Fruit fly (Drosophila melanogaster) whole organism, embryonic: ENCODE measurements around the gene CG46304.

ENCODE experiments used
- Atf6 ChIP-seq: fragments of 200-800 bp; sonication (Bioruptor generic); IDR thresholded peaks from 2 replicates; pipeline ENCODE4 v1.3.6; 2022; ENCODE audit warnings: missing biosample characterization, missing genetic modification characterization
- CG10267 ChIP-seq: fragments of 200-800 bp; sonication (Bioruptor generic); optimal IDR thresholded peaks from 2 replicates; lab custom pipeline; 2018; ENCODE audit warnings: missing biosample characterization, mild to moderate bottlenecking, missing genetic modification characterization, moderate library complexity
- CG12071 ChIP-seq: fragments of 200-800 bp; sonication (Bioruptor generic); optimal IDR thresholded peaks from 3 replicates; lab custom pipeline; 2018; ENCODE audit warnings: missing biosample characterization, mild to moderate bottlenecking, missing genetic modification characterization
- CG12391 ChIP-seq: fragments of 200-800 bp; sonication (Bioruptor generic); optimal IDR thresholded peaks from 3 replicates; lab custom pipeline; 2018; ENCODE audit warnings: missing biosample characterization, mild to moderate bottlenecking, missing genetic modification characterization, moderate library complexity
- CG14965 ChIP-seq: fragments of 200-800 bp; sonication (Bioruptor generic); optimal IDR thresholded peaks from 2 replicates; lab custom pipeline; 2016; ENCODE audit warnings: missing biosample characterization, missing genetic modification characterization, borderline replicate concordance
- CG1529 ChIP-seq: fragments of 200-800 bp; sonication (Bioruptor generic); optimal IDR thresholded peaks from 3 replicates; lab custom pipeline; 2018; ENCODE audit warnings: missing biosample characterization, missing genetic modification characterization
- CG15514 ChIP-seq: fragments of 200-800 bp; sonication (Bioruptor generic); optimal IDR thresholded peaks from 3 replicates; lab custom pipeline; 2017; ENCODE audit warnings: missing biosample characterization, missing genetic modification characterization, mild to moderate bottlenecking, moderate library complexity, missing genetic modification reagents
- CG31224 ChIP-seq: fragments of 200-800 bp; sonication (Bioruptor generic); IDR thresholded peaks from 2 replicates; pipeline ENCODE4 v1.3.6; 2022; ENCODE audit warnings: missing biosample characterization, missing genetic modification characterization
- CG3407 ChIP-seq: fragments of 200-800 bp; sonication (Bioruptor generic); optimal IDR thresholded peaks from 2 replicates; lab custom pipeline; 2018; ENCODE audit warnings: missing biosample characterization, mild to moderate bottlenecking, missing genetic modification characterization
- CG4404 ChIP-seq: fragments of 200-800 bp; sonication (Bioruptor generic); IDR thresholded peaks from 2 replicates; pipeline ENCODE4 v1.3.6; 2022; ENCODE audit warnings: missing biosample characterization, missing genetic modification characterization
- CG4424 ChIP-seq: fragments of 200-800 bp; sonication (Bioruptor generic); optimal IDR thresholded peaks from 3 replicates; lab custom pipeline; 2016; ENCODE audit warnings: missing biosample characterization, missing genetic modification characterization
- CG5180 ChIP-seq: fragments of 200-800 bp; sonication (Bioruptor generic); optimal IDR thresholded peaks from 3 replicates; lab custom pipeline; 2017; ENCODE audit warnings: missing biosample characterization, missing genetic modification characterization, mild to moderate bottlenecking, moderate library complexity, missing genetic modification reagents
- CG6765 ChIP-seq: fragments of 200-800 bp; sonication (Bioruptor generic); optimal IDR thresholded peaks from 3 replicates; lab custom pipeline; 2017; ENCODE audit warnings: missing biosample characterization, mild to moderate bottlenecking, missing genetic modification characterization
- CG8765 ChIP-seq: fragments of 200-800 bp; sonication (Bioruptor generic); IDR thresholded peaks from 2 replicates; pipeline ENCODE4 v1.3.6; 2022; ENCODE audit warnings: missing biosample characterization, missing genetic modification characterization
- CG9437 ChIP-seq: fragments of 200-800 bp; sonication (Bioruptor generic); optimal IDR thresholded peaks from 2 replicates; lab custom pipeline; 2018; ENCODE audit warnings: missing biosample characterization, mild to moderate bottlenecking, missing genetic modification characterization
- CG9817 ChIP-seq: fragments of 200-800 bp; sonication (Bioruptor generic); optimal IDR thresholded peaks from 2 replicates; lab custom pipeline; 2018; ENCODE audit warnings: missing biosample characterization, mild to moderate bottlenecking, missing genetic modification characterization, moderate library complexity
- CkIIα-i1 ChIP-seq: fragments of 200-800 bp; sonication (Bioruptor generic); IDR thresholded peaks from 2 replicates; pipeline ENCODE4 v1.3.6; 2022; ENCODE audit warnings: missing biosample characterization, missing genetic modification characterization
- CoRest ChIP-seq: fragments of 200-800 bp; sonication (Bioruptor generic); optimal IDR thresholded peaks from 3 replicates; lab custom pipeline; 2018; ENCODE audit warnings: missing biosample characterization, mild to moderate bottlenecking, missing genetic modification characterization, moderate library complexity
- Dip2 ChIP-seq: fragments of 200-800 bp; sonication (Bioruptor generic); IDR thresholded peaks from 2 replicates; pipeline ENCODE4 v1.3.6; 2022; ENCODE audit warnings: missing biosample characterization, missing genetic modification characterization
- Dip3 ChIP-seq: fragments of 200-800 bp; sonication (Bioruptor generic); optimal IDR thresholded peaks from 3 replicates; lab custom pipeline; 2016; ENCODE audit warnings: missing biosample characterization, missing genetic modification characterization
- Doc3 ChIP-seq: fragments of 200-800 bp; sonication (Bioruptor generic); IDR thresholded peaks from 3 replicates; pipeline ENCODE4 v1.3.6; 2022; ENCODE audit warnings: missing biosample characterization, missing genetic modification characterization; ENCODE audit not compliant: partially characterized antibody
- Drgx ChIP-seq: fragments of 200-800 bp; sonication (Bioruptor generic); IDR thresholded peaks from 2 replicates; pipeline ENCODE4 v1.3.6; 2022; ENCODE audit warnings: missing biosample characterization, missing genetic modification characterization
- Fer3 ChIP-seq: fragments of 200-800 bp; sonication (Bioruptor generic); optimal IDR thresholded peaks from 2 replicates; lab custom pipeline; 2018; ENCODE audit warnings: missing biosample characterization, mild to moderate bottlenecking, missing genetic modification characterization, moderate library complexity
- Med ChIP-seq: fragments of 200-800 bp; sonication (Bioruptor generic); peaks from one replicate; lab custom pipeline; 2016; ENCODE audit warnings: missing biosample characterization, missing genetic modification characterization, mild to moderate bottlenecking, inconsistent platforms, moderate library complexity
- Mes4 ChIP-seq: fragments of 200-800 bp; sonication (Bioruptor generic); optimal IDR thresholded peaks from 2 replicates; lab custom pipeline; 2016; ENCODE audit warnings: missing biosample characterization, missing genetic modification characterization
- NC2β ChIP-seq: fragments of 200-800 bp; sonication (Bioruptor generic); optimal IDR thresholded peaks from 2 replicates; lab custom pipeline; 2016; ENCODE audit warnings: missing biosample characterization, missing genetic modification characterization
- Nf-YA ChIP-seq: fragments of 200-800 bp; sonication (Bioruptor generic); IDR thresholded peaks from 2 replicates; pipeline ENCODE4 v1.3.6; 2022; ENCODE audit warnings: missing biosample characterization, missing genetic modification characterization
- Sry-β ChIP-seq: fragments of 200-800 bp; sonication (Bioruptor generic); optimal IDR thresholded peaks from 2 replicates; lab custom pipeline; 2018; ENCODE audit warnings: missing biosample characterization, mild to moderate bottlenecking, missing genetic modification characterization, moderate library complexity
- TFAM ChIP-seq: fragments of 200-800 bp; sonication (Bioruptor generic); optimal IDR thresholded peaks from 2 replicates; lab custom pipeline; 2017; ENCODE audit warnings: missing biosample characterization, missing genetic modification characterization, inconsistent platforms
- ac ChIP-seq: fragments of 200-800 bp; sonication (Bioruptor generic); optimal IDR thresholded peaks from 3 replicates; lab custom pipeline; 2017; ENCODE audit warnings: missing biosample characterization, mild to moderate bottlenecking, missing genetic modification characterization
- ap ChIP-seq: fragments of 200-800 bp; sonication (Bioruptor generic); IDR thresholded peaks from 2 replicates; pipeline ENCODE4 v1.3.6; 2022; ENCODE audit warnings: missing biosample characterization, missing genetic modification characterization
- bbx ChIP-seq: fragments of 200-800 bp; sonication (Bioruptor generic); IDR thresholded peaks from 2 replicates; pipeline ENCODE4 v1.3.6; 2022; ENCODE audit warnings: missing biosample characterization, missing genetic modification characterization; ENCODE audit not compliant: partially characterized antibody
- bowl ChIP-seq: fragments of 200-800 bp; sonication (Bioruptor generic); IDR thresholded peaks from 2 replicates; pipeline ENCODE4 v1.3.6; 2022; ENCODE audit warnings: missing biosample characterization, missing genetic modification characterization
- cad ChIP-seq: fragments of >200 bp; optimal IDR thresholded peaks from 2 replicates; lab custom pipeline; 2017; ENCODE audit warnings: missing biosample characterization, missing genetic modification characterization
- chm ChIP-seq: fragments of 200-800 bp; sonication (Bioruptor generic); IDR thresholded peaks from 2 replicates; pipeline ENCODE4 v1.3.6; 2022; ENCODE audit warnings: missing biosample characterization, missing genetic modification characterization
- fd102C ChIP-seq: fragments of 200-800 bp; sonication (Bioruptor generic); optimal IDR thresholded peaks from 2 replicates; lab custom pipeline; 2018; ENCODE audit warnings: missing biosample characterization, mild to moderate bottlenecking, missing genetic modification characterization, moderate library complexity
- ftz-f1 ChIP-seq: fragments of 200-800 bp; sonication (Bioruptor generic); optimal IDR thresholded peaks from 2 replicates; lab custom pipeline; 2016; ENCODE audit warnings: missing biosample characterization, missing genetic modification characterization
- jing ChIP-seq: fragments of 200-800 bp; sonication (Bioruptor generic); optimal IDR thresholded peaks from 2 replicates; lab custom pipeline; 2018; ENCODE audit warnings: missing biosample characterization, mild to moderate bottlenecking, missing genetic modification characterization
- lola ChIP-seq, 3 experiments: fragments of >200 bp in 2 of 3; fragments of 200-800 bp in 1 of 3; sonication (Bioruptor generic) in 1 of 3; optimal IDR thresholded peaks; 2 replicates each; lab custom pipeline; 2017 to 2019; ENCODE audit warnings: missing biosample characterization in 3 of 3, missing genetic modification characterization in 3 of 3, mild to moderate bottlenecking in 1 of 3, moderate library complexity in 1 of 3
- mam ChIP-seq: fragments of 200-800 bp; sonication (Bioruptor generic); optimal IDR thresholded peaks from 3 replicates; lab custom pipeline; 2016; ENCODE audit warnings: missing biosample characterization, missing genetic modification characterization
- nau ChIP-seq: fragments of 200-800 bp; sonication (Bioruptor generic); optimal IDR thresholded peaks from 3 replicates; lab custom pipeline; 2017; ENCODE audit warnings: missing biosample characterization, mild to moderate bottlenecking, missing genetic modification characterization, missing genetic modification reagents
- nerfin-2 ChIP-seq: fragments of 200-800 bp; sonication (Bioruptor generic); IDR thresholded peaks from 2 replicates; pipeline ENCODE4 v1.3.6; 2022; ENCODE audit warnings: missing biosample characterization, missing genetic modification characterization; ENCODE audit not compliant: partially characterized antibody
- otp ChIP-seq: fragments of 200-800 bp; sonication (Bioruptor generic); IDR thresholded peaks from 3 replicates; pipeline ENCODE4, ENCODE4 v1.3.6; 2022; ENCODE audit warnings: missing biosample characterization, missing genetic modification characterization
- sens-2 ChIP-seq: fragments of 200-800 bp; sonication (Bioruptor generic); IDR thresholded peaks from 2 replicates; pipeline ENCODE4 v1.3.6; 2022; ENCODE audit warnings: missing biosample characterization, missing genetic modification characterization
- sisA ChIP-seq: fragments of 200-800 bp; sonication (Bioruptor generic); IDR thresholded peaks from 2 replicates; pipeline ENCODE4 v1.3.6; 2022; ENCODE audit warnings: missing biosample characterization, missing genetic modification characterization
- sob ChIP-seq: fragments of 200-800 bp; sonication (Bioruptor generic); IDR thresholded peaks from 2 replicates; pipeline ENCODE4 v1.3.6; 2022; ENCODE audit warnings: missing biosample characterization, missing genetic modification characterization
- toy ChIP-seq: fragments of 200-800 bp; sonication (Bioruptor generic); IDR thresholded peaks from 2 replicates; pipeline ENCODE4 v1.3.6; 2022; ENCODE audit warnings: missing biosample characterization, missing genetic modification characterization
- zfh1 ChIP-seq: fragments of 200-800 bp; sonication (Bioruptor generic); IDR thresholded peaks from 3 replicates; pipeline ENCODE4 v1.3.6; 2022; ENCODE audit warnings: missing biosample characterization, missing genetic modification characterization

Gene CG46304

DNA sequence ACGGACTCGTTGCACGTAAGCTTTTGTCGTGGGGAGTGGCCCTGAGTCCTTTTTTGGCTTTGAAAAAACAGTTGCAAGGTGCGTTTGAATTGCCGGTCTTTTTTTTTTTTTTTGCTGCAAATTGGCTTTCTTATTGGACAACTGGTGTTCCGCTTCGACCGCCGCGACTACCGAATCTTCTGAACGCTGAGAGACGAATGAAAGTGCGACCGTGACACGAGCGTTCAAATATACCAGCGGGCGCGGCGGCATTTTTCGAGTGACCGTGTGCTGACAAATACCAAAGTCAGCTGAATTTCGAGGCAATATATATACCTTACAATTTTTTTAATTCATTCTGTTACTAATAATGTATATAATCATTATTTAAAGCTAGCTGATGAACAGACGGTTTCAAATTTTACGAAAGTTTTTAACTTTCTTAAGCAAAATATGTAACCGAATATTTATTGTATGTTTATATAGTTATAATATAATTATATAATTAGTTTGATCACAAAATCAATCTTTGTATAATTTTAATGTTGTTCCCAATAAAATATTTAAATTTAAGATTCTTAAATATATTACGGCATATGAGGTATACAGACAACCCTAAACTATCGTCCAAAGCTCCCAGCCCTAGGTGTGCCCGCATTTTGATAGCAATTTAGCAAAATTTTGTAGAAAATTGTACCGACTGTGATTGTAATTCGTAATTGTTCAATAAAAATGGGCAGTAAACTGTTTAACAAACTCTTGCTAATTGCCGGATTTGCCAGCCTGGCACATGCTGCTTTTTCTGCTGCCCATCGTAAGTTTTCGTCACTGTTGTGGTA lies 41.2 kb downstream of the CG46304 start, which contains the start of the genes Swip-1 and EMC5 (continued):
- TF ChIP-seq CG6765 (no peak), nau (no peak), CG31224 (GFP tag; lab: Robert Waterston, UW) (0 out of 2 replicates have a peak, but pooled peaks have one; percentile 11), CG4404 (GFP tag; lab: Robert Waterston, UW) (peak; percentile 36; the same call in 1 of the 2 replicates), sens-2 (no peak), mam (GFP tag; lab: Kevin White, UChicago) (peak; percentile 35), Dip2 (no peak), CG9817 (peak; percentile 60), Fer3 (peak; percentile 44), CG12071 (GFP tag; lab: Kevin White, UChicago) (no peak), CG8765 (GFP tag; lab: Robert Waterston, UW) (no peak), toy (GFP tag; lab: Robert Waterston, UW) (no peak), sisA (GFP tag; lab: Robert Waterston, UW) (peak; percentile 60; the same call in 1 of the 2 replicates), zfh1 (peak; percentile 60), lola (GFP tag; optimal IDR thresholded peaks at IDR 0.05; lab: Kevin White, UChicago) (peak in 1 of 3 experiments; percentile 72), otp (GFP tag; lab: Robert Waterston, UW) (no peak; the same call in 2 of the 3 replicates), nerfin-2 (GFP tag; lab: Robert Waterston, UW) (no peak), CG5180 (GFP tag; lab: Kevin White, UChicago) (no peak), CoRest (tag; lab: Kevin White, UChicago) (peak; percentile 88), CG10267 (tag; lab: Kevin White, UChicago) (peak; percentile 75), Med (GFP tag; lab: Kevin White, UChicago) (peak; percentile 86), bowl (GFP tag; lab: Robert Waterston, UW) (no peak), Dip3 (GFP tag; lab: Kevin White, UChicago) (no peak), bbx (peak; percentile 60), CkIIα-i1 (GFP tag; lab: Robert Waterston, UW) (no peak), Nf-YA (GFP tag; lab: Robert Waterston, UW) (0 out of 2 replicates have a peak, but pooled peaks have one; percentile 32), Doc3 (peak; percentile 45; the same call in 1 of the 3 replicates), Mes4 (no peak), jing (no peak), NC2β (GFP tag; lab: Kevin White, UChicago) (no peak), CG3407 (GFP tag; lab: Kevin White, UChicago) (peak; percentile 13), CG9437 (GFP tag; lab: Kevin White, UChicago) (peak; percentile 58), Drgx (GFP tag; lab: Robert Waterston, UW) (no peak), ac (GFP tag; lab: Kevin White, UChicago) (no peak), CG4424 (GFP tag; lab: Kevin White, UChicago) (peak; percentile 67), chm (GFP tag; lab: Robert Waterston, UW) (peak; percentile 87), ftz-f1 (GFP tag; lab: Kevin White, UChicago) (no peak), CG1529 (GFP tag; lab: Kevin White, UChicago) (peak; percentile 8), CG12391 (peak; percentile 87), CG14965 (GFP tag; lab: Kevin White, UChicago) (no peak), sob (peak; percentile 71), cad (no peak), Sry-β (GFP tag; lab: Kevin White, UChicago) (no peak), fd102C (GFP tag; lab: Kevin White, UChicago) (no peak), Atf6 (GFP tag; lab: Robert Waterston, UW) (no peak), TFAM (GFP tag; lab: Kevin White, UChicago) (no peak), CG15514 (GFP tag; lab: Kevin White, UChicago) (peak; percentile 47), ap (GFP tag; lab: Robert Waterston, UW) (peak; percentile 27; the same call in 1 of the 2 replicates)
